Worm (Caenorhabditis elegans): ENCODE results near the gene scrm-8.

- TF ChIP-seq elt-2 (tag; optimal IDR thresholded peaks at IDR 0.05): no peak
- TF ChIP-seq eor-1 (tag; optimal IDR thresholded peaks at IDR 0.05): no peak
- TF ChIP-seq jun-1 (tag; optimal IDR thresholded peaks at IDR 0.05): no peak
- no peak for TF ChIP-seq nhr-11 (tag; optimal IDR thresholded peaks at IDR 0.05)
- TF ChIP-seq ztf-11 (tag; optimal IDR thresholded peaks at IDR 0.05): no peak
These were observed 27.0 kb upstream of the scrm-8 start, which contains the start of gene F49F1.9 for ce11 chrIV:4137472-4137871.

Measured in whole organism, L3 larva.